Worm (Caenorhabditis elegans): ENCODE data around the gene R02F2.1.

R02F2.1 gene

ce11 chrIII:5502915-5503575 is 1.4 kb downstream of the R02F2.1 start (continued):
- peak; percentile 4 for TF ChIP-seq lir-3 (tag; optimal IDR thresholded peaks at IDR 0.05; ENCODE audit: poor library complexity)
- peak; percentile 14 to 43 (median 33) for TF ChIP-seq dpl-1 (GFP tag; optimal IDR thresholded peaks at IDR 0.05)
- peak; percentile 37 for TF ChIP-seq tbx-2 (tag; optimal IDR thresholded peaks at IDR 0.05)
- peak; percentile 86 for TF ChIP-seq lin-14 (GFP tag; optimal IDR thresholded peaks at IDR 0.05)
- TF ChIP-seq ceh-82 (tag; optimal IDR thresholded peaks at IDR 0.05) = peak in 2 of 3 experiments; percentile 55 to 56
- peak in 3 of 6 experiments; percentile 13 to 67 (median 52) for TF ChIP-seq elt-3 (tag; optimal IDR thresholded peaks at IDR 0.05)
- no peak for TF ChIP-seq mef-2 (tag; optimal IDR thresholded peaks at IDR 0.05)
- TF ChIP-seq nhr-71 (tag; optimal IDR thresholded peaks at IDR 0.05) = peak; percentile 68
- TF ChIP-seq blmp-1 (tag; optimal IDR thresholded peaks at IDR 0.05) = peak; percentile 72
- TF ChIP-seq snpc-4 (tag; optimal IDR thresholded peaks at IDR 0.05) = peak; percentile 35
- peak; percentile 44 for TF ChIP-seq lin-13 (GFP tag; optimal IDR thresholded peaks at IDR 0.05)
- peak; percentile 65 for TF ChIP-seq snu-23 (GFP tag; optimal IDR thresholded peaks at IDR 0.05)

DNA sequence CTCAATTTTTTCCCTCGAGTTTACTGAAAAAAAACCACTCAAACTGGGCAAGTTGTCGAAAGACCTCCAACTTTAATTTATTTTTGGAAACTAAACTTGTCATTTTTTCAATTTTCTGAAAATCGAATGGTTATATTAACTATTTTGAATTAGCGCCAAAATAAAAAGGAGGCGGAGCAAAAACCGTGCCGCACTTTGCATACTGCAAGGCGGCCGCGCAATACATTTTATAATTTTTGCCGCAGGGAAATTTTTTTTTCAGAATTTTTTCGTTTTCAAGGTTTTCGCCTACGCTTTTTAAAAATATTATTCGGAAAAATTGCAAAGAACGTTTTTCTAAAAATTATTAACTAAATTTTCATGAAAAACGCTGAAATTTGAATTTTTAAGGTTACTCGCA is 2.0 kb downstream of the R02F2.1 start:
- TF ChIP-seq C16A3.4 (tag; optimal IDR thresholded peaks at IDR 0.05) = no peak
- no peak for TF ChIP-seq mdl-1 (tag; optimal IDR thresholded peaks at IDR 0.05)
- no peak for TF ChIP-seq efl-1 (optimal IDR thresholded peaks at IDR 0.05)
- TF ChIP-seq efl-1 (GFP tag; optimal IDR thresholded peaks at IDR 0.05 in 1 of 2) = peak; percentile 24 to 93
- peak in 1 of 3 experiments; percentile 28 for TF ChIP-seq dpl-1 (GFP tag; optimal IDR thresholded peaks at IDR 0.05)

DNA sequence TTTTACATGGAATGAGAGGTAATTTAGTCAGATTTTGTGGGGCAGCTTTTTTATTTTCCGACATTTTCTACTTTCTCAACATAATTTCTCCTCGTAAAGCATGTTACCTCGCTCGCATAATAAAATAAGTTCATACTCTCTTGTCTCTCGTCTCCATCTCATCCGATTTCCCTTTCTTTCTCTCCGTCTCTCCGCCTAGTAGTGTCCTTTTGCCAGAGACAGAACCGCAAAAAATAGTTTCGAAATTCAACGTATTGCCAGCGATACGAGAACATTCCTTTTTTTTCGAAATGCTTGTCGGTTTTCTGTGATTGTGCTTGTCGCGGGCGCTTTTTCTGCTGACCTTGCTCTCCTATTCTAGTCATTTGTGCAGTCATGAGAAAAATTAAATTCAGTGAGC is 2.5 kb downstream of the R02F2.1 start:
- peak; percentile 54 for TF ChIP-seq swsn-7 (tag; optimal IDR thresholded peaks at IDR 0.05)
- TF ChIP-seq sptf-1 (tag; optimal IDR thresholded peaks at IDR 0.05) = no peak
- TF ChIP-seq efl-1 (optimal IDR thresholded peaks at IDR 0.05) = peak; percentile 62
- TF ChIP-seq efl-1 (GFP tag; optimal IDR thresholded peaks at IDR 0.05 in 1 of 2) = peak; percentile 57 to 96
- TF ChIP-seq irx-1 (tag; optimal IDR thresholded peaks at IDR 0.05) = peak; percentile 41
- peak; percentile 38 for TF ChIP-seq nhr-19 (GFP tag; conservative IDR thresholded peaks at IDR 0.05)
- no peak for TF ChIP-seq C34B4.2 (tag; optimal IDR thresholded peaks at IDR 0.05)
- no peak for TF ChIP-seq isw-1 (GFP tag; IDR thresholded peaks at IDR 0.05)
- TF ChIP-seq sup-37 (GFP tag; optimal IDR thresholded peaks at IDR 0.05) = no peak
- no peak for TF ChIP-seq aha-1 (tag; optimal IDR thresholded peaks at IDR 0.05)
- TF ChIP-seq grh-1 (GFP tag; IDR thresholded peaks at IDR 0.05) = no peak
- TF ChIP-seq unc-30 (tag; optimal IDR thresholded peaks at IDR 0.05) = no peak
- TF ChIP-seq efl-3 (GFP tag; optimal IDR thresholded peaks at IDR 0.05) = no peak
- no peak for TF ChIP-seq pag-3 (tag; optimal IDR thresholded peaks at IDR 0.05; ENCODE audit: borderline replicate concordance, insufficient read depth)
- no peak for TF ChIP-seq unc-62 (GFP tag; optimal IDR thresholded peaks at IDR 0.05)
- no peak for TF ChIP-seq ces-1 (GFP tag; optimal IDR thresholded peaks at IDR 0.05)
- TF ChIP-seq ceh-8 (GFP tag; optimal IDR thresholded peaks at IDR 0.05) = no peak
- no peak for TF ChIP-seq dsc-1 (tag; optimal IDR thresholded peaks at IDR 0.05)
- no peak for TF ChIP-seq unc-98 (GFP tag; IDR thresholded peaks at IDR 0.05)
- TF ChIP-seq lin-14 (GFP tag; optimal IDR thresholded peaks at IDR 0.05) = peak; percentile 83
- peak; percentile 91 for TF ChIP-seq ama-1 (optimal IDR thresholded peaks at IDR 0.05)
- no peak for TF ChIP-seq lin-15B (tag; optimal IDR thresholded peaks at IDR 0.05)
- TF ChIP-seq nhr-47 (tag; optimal IDR thresholded peaks at IDR 0.05) = peak; percentile 64
- peak; percentile 83 for TF ChIP-seq blmp-1 (tag; optimal IDR thresholded peaks at IDR 0.05)
- no peak for TF ChIP-seq alr-1 (tag; optimal IDR thresholded peaks at IDR 0.05; ENCODE audit: borderline replicate concordance)
- TF ChIP-seq Y116A8C.19 (tag; optimal IDR thresholded peaks at IDR 0.05; ENCODE audit: borderline replicate concordance) = no peak
- TF ChIP-seq ztf-4 (tag; optimal IDR thresholded peaks at IDR 0.05) = peak; percentile 52
- TF ChIP-seq ztf-11 (tag; optimal IDR thresholded peaks at IDR 0.05) = no peak
- TF ChIP-seq lin-35 (GFP tag; optimal IDR thresholded peaks at IDR 0.05) = peak; percentile 59 to 70
- no peak for TF ChIP-seq zip-4 (GFP tag; optimal IDR thresholded peaks at IDR 0.05)
- no peak for TF ChIP-seq nhr-28 (tag; optimal IDR thresholded peaks at IDR 0.05)
- no peak for TF ChIP-seq vab-15 (tag; optimal IDR thresholded peaks at IDR 0.05)
- TF ChIP-seq fkh-4 (tag; optimal IDR thresholded peaks at IDR 0.05; ENCODE audit: borderline replicate concordance) = no peak
- TF ChIP-seq C16A3.4 (tag; optimal IDR thresholded peaks at IDR 0.05) = peak; percentile 13
- TF ChIP-seq nhr-20 (tag; optimal IDR thresholded peaks at IDR 0.05) = peak; percentile 72
- TF ChIP-seq fkh-8 (tag; optimal IDR thresholded peaks at IDR 0.05) = peak; percentile 48
- TF ChIP-seq ets-5 (GFP tag; IDR thresholded peaks at IDR 0.05) = no peak

Data from whole organism, L1 larva.